Worm (Caenorhabditis elegans) whole organism, L1 larva: ENCODE data around the gene srx-64.

Experiments
- alr-1 ChIP-seq: fragments of 200-800 bp; sonication (Bioruptor generic); optimal IDR thresholded peaks from 2 replicates; lab custom pipeline; 2018; ENCODE audit warnings: borderline replicate concordance, mild to moderate bottlenecking, missing genetic modification characterization, missing compliant biosample characterization
- ama-1 ChIP-seq: fragments of 150-350 bp; optimal IDR thresholded peaks from 2 replicates; lab custom pipeline; 2014
- egl-27 ChIP-seq, 2 experiments: fragments of 150-350 bp in 1 of 2; sonication (generic microtip); optimal IDR thresholded peaks; 3 replicates each; lab custom pipeline; 2017 to 2018; ENCODE audit warnings: missing biosample characterization in 2 of 2, missing genetic modification characterization in 2 of 2, missing genetic modification reagents in 2 of 2
- elt-3 ChIP-seq, 6 experiments: fragments of 150-350 bp in 1 of 6; sonication (generic microtip); optimal IDR thresholded peaks; 2 replicates each; lab custom pipeline; 2017 to 2018; ENCODE audit warnings: missing biosample characterization in 6 of 6, missing genetic modification characterization in 6 of 6, inconsistent platforms in 1 of 6
- jun-1 ChIP-seq: fragments of 150-350 bp; optimal IDR thresholded peaks from 2 replicates; lab custom pipeline; 2014; ENCODE audit warnings: missing biosample characterization, missing genetic modification reagents, missing genetic modification characterization
- lin-13 ChIP-seq: fragments of 150-350 bp; optimal IDR thresholded peaks from 2 replicates; lab custom pipeline; 2014; ENCODE audit warnings: missing biosample characterization, missing genetic modification reagents, missing genetic modification characterization
- mdl-1 ChIP-seq, 2 experiments: fragments of 150-350 bp; optimal IDR thresholded peaks; 2 replicates each; lab custom pipeline; 2014 to 2017; ENCODE audit warnings: missing biosample characterization in 2 of 2, missing genetic modification characterization in 2 of 2, inconsistent platforms in 1 of 2
- nhr-19 ChIP-seq: fragments of 200-800 bp; sonication (Bioruptor generic); conservative IDR thresholded peaks from 2 replicates; pipeline ENCODE4 v1.3.6; 2022; ENCODE audit warnings: missing genetic modification characterization, missing compliant biosample characterization
- nhr-20 ChIP-seq: sonication (generic microtip); optimal IDR thresholded peaks from 2 replicates; lab custom pipeline; 2016; ENCODE audit warnings: mild to moderate bottlenecking, missing genetic modification characterization, missing compliant biosample characterization
- skn-1 ChIP-seq: fragments of 150-350 bp; optimal IDR thresholded peaks from 2 replicates; lab custom pipeline; 2014; ENCODE audit warnings: missing biosample characterization, missing genetic modification characterization
- snpc-4 ChIP-seq: fragments of 150-350 bp; optimal IDR thresholded peaks from 2 replicates; lab custom pipeline; 2014; ENCODE audit warnings: missing biosample characterization, missing genetic modification characterization
- unc-62 ChIP-seq: fragments of 150-350 bp; optimal IDR thresholded peaks from 2 replicates; lab custom pipeline; 2014; ENCODE audit warnings: missing biosample characterization, missing genetic modification reagents, missing genetic modification characterization
- ztf-11 ChIP-seq, 2 experiments: sonication (generic microtip); optimal IDR thresholded peaks; 2 replicates each; lab custom pipeline; 2016 to 2017; ENCODE audit warnings: missing genetic modification characterization in 2 of 2, missing biosample characterization in 1 of 2, missing compliant biosample characterization in 1 of 2

- TF ChIP-seq nhr-20 (tag; lab: Kevin White, UChicago): no peak
- no peak for TF ChIP-seq egl-27 (tag; optimal IDR thresholded peaks at IDR 0.05; lab: Kevin White, UChicago)
- no peak for TF ChIP-seq alr-1 (tag; lab: Kevin White, UChicago)
- no peak for TF ChIP-seq ama-1 (lab: Kevin White, UChicago)
- no peak for TF ChIP-seq ztf-11 (tag; optimal IDR thresholded peaks at IDR 0.05; lab: Kevin White, UChicago)
- TF ChIP-seq nhr-19: no peak
- no peak for TF ChIP-seq skn-1 (tag; lab: Kevin White, UChicago)
- no peak for TF ChIP-seq snpc-4 (tag; lab: Kevin White, UChicago)
- TF ChIP-seq elt-3 (tag; optimal IDR thresholded peaks at IDR 0.05; lab: Kevin White, UChicago): no peak
- no peak for TF ChIP-seq mdl-1 (tag; optimal IDR thresholded peaks at IDR 0.05; lab: Kevin White, UChicago)
- TF ChIP-seq lin-13 (GFP tag; lab: Kevin White, UChicago): no peak
- TF ChIP-seq unc-62 (GFP tag; lab: Kevin White, UChicago): no peak
- TF ChIP-seq jun-1 (tag; lab: Kevin White, UChicago): no peak
Observed at ce11 chrV:3900102-3900501, 29.1 kb upstream of the srx-64 start, which contains the start of gene irld-22.
